Fruit fly (Drosophila melanogaster): Measurements from ENCODE around the gene CG3544.

dm6 chr2L:790698-791097 is 6.6 kb downstream of the CG3544 start, which contains the start of gene Pkg21D:
- TF ChIP-seq toe (GFP tag; optimal IDR thresholded peaks at IDR 0.05) (no peak), CG33017 (tag; optimal IDR thresholded peaks at IDR 0.05) (no peak), tj (GFP tag; optimal IDR thresholded peaks at IDR 0.05) (no peak), Mnt (GFP tag; optimal IDR thresholded peaks at IDR 0.05) (no peak), CG11617 (GFP tag; optimal IDR thresholded peaks at IDR 0.05) (no peak), Crg-1 (GFP tag; optimal IDR thresholded peaks at IDR 0.05) (no peak), cnc (optimal IDR thresholded peaks at IDR 0.05) (no peak), cic (GFP tag; optimal IDR thresholded peaks at IDR 0.05) (no peak), CG1620 (GFP tag; optimal IDR thresholded peaks at IDR 0.05) (no peak), CG7101 (tag; optimal IDR thresholded peaks at IDR 0.05) (no peak), Clk (GFP tag; optimal IDR thresholded peaks at IDR 0.05) (no peak), CG5204 (GFP tag; optimal IDR thresholded peaks at IDR 0.05) (no peak), kay (GFP tag; ENCODE audit: borderline replicate concordance) (no peak)
